Fruit fly (Drosophila melanogaster): Measurements from ENCODE around the gene CG6171.

The CG6171 gene

dm6 chr3R:15371833-15372232 is 8.2 kb upstream of the CG6171 start, which contains the start of the genes Ccm3 and CG6136 (continued):
- TF ChIP-seq Antp (GFP tag; optimal IDR thresholded peaks at IDR 0.05), result peak; percentile 29
- peak; percentile 62 for TF ChIP-seq CG32532 (GFP tag; IDR thresholded peaks at IDR 0.05)
- TF ChIP-seq sima (GFP tag; optimal IDR thresholded peaks at IDR 0.05), result no peak
- TF ChIP-seq usp (GFP tag; optimal IDR thresholded peaks at IDR 0.05), result no peak
- TF ChIP-seq D19B (GFP tag; optimal IDR thresholded peaks at IDR 0.05), result no peak
- no peak for TF ChIP-seq otp (GFP tag; IDR thresholded peaks at IDR 0.05)
- no peak for TF ChIP-seq so (GFP tag; IDR thresholded peaks at IDR 0.05)
- TF ChIP-seq Pdp1 (GFP tag; optimal IDR thresholded peaks at IDR 0.05), result no peak
- TF ChIP-seq mirr (GFP tag; optimal IDR thresholded peaks at IDR 0.05), result peak; percentile 33
- peak; percentile 28 for TF ChIP-seq bcd (GFP tag; optimal IDR thresholded peaks at IDR 0.05)
- no peak for TF ChIP-seq CG16815 (GFP tag; optimal IDR thresholded peaks at IDR 0.05)
- no peak for TF ChIP-seq crc (GFP tag; optimal IDR thresholded peaks at IDR 0.05)
- TF ChIP-seq NK7.1 (GFP tag; optimal IDR thresholded peaks at IDR 0.05), result no peak
- peak; percentile 25; the same call in 1 of the 2 replicates for TF ChIP-seq CG4404 (GFP tag; IDR thresholded peaks at IDR 0.05)
- no peak for TF ChIP-seq pnt (GFP tag; optimal IDR thresholded peaks at IDR 0.05)
- TF ChIP-seq CG11695 (GFP tag; IDR thresholded peaks at IDR 0.05), result 0 out of 3 replicates have a peak, but pooled peaks have one; percentile 23
- TF ChIP-seq tio (GFP tag; optimal IDR thresholded peaks at IDR 0.05), result no peak
- TF ChIP-seq Nf-YA (GFP tag; IDR thresholded peaks at IDR 0.05), result no peak
- TF ChIP-seq CG8359 (GFP tag; optimal IDR thresholded peaks at IDR 0.05; ENCODE audit: borderline replicate concordance), result no peak
- TF ChIP-seq CG6654 (GFP tag; optimal IDR thresholded peaks at IDR 0.05), result no peak
- no peak for TF ChIP-seq Gug (GFP tag; IDR thresholded peaks at IDR 0.05)
- no peak for TF ChIP-seq pum (GFP tag; optimal IDR thresholded peaks at IDR 0.05)
- no peak for TF ChIP-seq CG10462 (GFP tag; optimal IDR thresholded peaks at IDR 0.05)
- peak; percentile 40 for TF ChIP-seq CG9437 (GFP tag; optimal IDR thresholded peaks at IDR 0.05)
- TF ChIP-seq amos (GFP tag; IDR thresholded peaks at IDR 0.05; ENCODE audit: partially characterized antibody), result peak; percentile 95
- TF ChIP-seq emc (GFP tag; optimal IDR thresholded peaks at IDR 0.05), result no peak
- TF ChIP-seq cas (GFP tag; IDR thresholded peaks at IDR 0.05), result no peak
- peak; percentile 56 to 93 for TF ChIP-seq crp (GFP tag; optimal IDR thresholded peaks at IDR 0.05)
- TF ChIP-seq wor (GFP tag; IDR thresholded peaks at IDR 0.05), result no peak
- no peak for TF ChIP-seq CG14965 (GFP tag; optimal IDR thresholded peaks at IDR 0.05; ENCODE audit: borderline replicate concordance)
- peak; percentile 11 for TF ChIP-seq CG18619 (GFP tag; optimal IDR thresholded peaks at IDR 0.05)
- no peak for TF ChIP-seq CTCF (GFP tag; optimal IDR thresholded peaks at IDR 0.05)
- TF ChIP-seq CG8388 (GFP tag; optimal IDR thresholded peaks at IDR 0.05), result no peak
- TF ChIP-seq grau (tag; optimal IDR thresholded peaks at IDR 0.05), result peak; percentile 54
- no peak for TF ChIP-seq psq (GFP tag; optimal IDR thresholded peaks at IDR 0.05)
- peak; percentile 65; the same call in 1 of the 2 replicates for TF ChIP-seq CG14014 (GFP tag; IDR thresholded peaks at IDR 0.05)
- TF ChIP-seq vnd (GFP tag; IDR thresholded peaks at IDR 0.05; ENCODE audit: partially characterized antibody), result peak; percentile 87
- TF ChIP-seq jigr1 (GFP tag; IDR thresholded peaks at IDR 0.05), result no peak
- peak; percentile 35 for TF ChIP-seq CG3281 (GFP tag; optimal IDR thresholded peaks at IDR 0.05)
- TF ChIP-seq gsb (GFP tag; IDR thresholded peaks at IDR 0.05), result 0 out of 2 replicates have a peak, but pooled peaks have one; percentile 30
- peak; percentile 62 for TF ChIP-seq CG3995 (GFP tag; optimal IDR thresholded peaks at IDR 0.05)
- TF ChIP-seq CG17802 (tag; optimal IDR thresholded peaks at IDR 0.05), result no peak
- peak; percentile 42 for TF ChIP-seq Fer3 (tag; optimal IDR thresholded peaks at IDR 0.05)
- TF ChIP-seq CG10274 (GFP tag; optimal IDR thresholded peaks at IDR 0.05), result no peak
- TF ChIP-seq CG18011 (GFP tag; optimal IDR thresholded peaks at IDR 0.05), result no peak
- TF ChIP-seq vfl (GFP tag; optimal IDR thresholded peaks at IDR 0.05), result peak; percentile 36
- TF ChIP-seq CG8944 (GFP tag; optimal IDR thresholded peaks at IDR 0.05), result no peak
- TF ChIP-seq sr (GFP tag; IDR thresholded peaks at IDR 0.05), result no peak
- TF ChIP-seq CG12942 (GFP tag; optimal IDR thresholded peaks at IDR 0.05), result no peak
- no peak for TF ChIP-seq Hand (GFP tag; optimal IDR thresholded peaks at IDR 0.05)
- TF ChIP-seq klu (GFP tag; IDR thresholded peaks at IDR 0.05), result no peak
- no peak for TF ChIP-seq tll (GFP tag; optimal IDR thresholded peaks at IDR 0.05)

All from whole organism, embryonic.